Fruit fly (Drosophila melanogaster): Measurements from ENCODE around the gene CG11722.

- TF ChIP-seq CG11294 (GFP tag; IDR thresholded peaks at IDR 0.05) (no peak), OdsH (GFP tag; optimal IDR thresholded peaks at IDR 0.05) (no peak), Gug (GFP tag; IDR thresholded peaks at IDR 0.05) (no peak), Hr39 (GFP tag; optimal IDR thresholded peaks at IDR 0.05) (no peak), CG11902 (GFP tag; optimal IDR thresholded peaks at IDR 0.05) (no peak), Eip93F (GFP tag; optimal IDR thresholded peaks at IDR 0.05) (no peak), CG10669 (GFP tag; optimal IDR thresholded peaks at IDR 0.05) (no peak), acj6 (GFP tag; optimal IDR thresholded peaks at IDR 0.05) (no peak), CG4318 (GFP tag; optimal IDR thresholded peaks at IDR 0.05) (no peak), CG3032 (tag; optimal IDR thresholded peaks at IDR 0.05) (no peak)
Observed at dm6 chr3R:10068780-10069179, 23.4 kb upstream of the CG11722 start.

Measured in whole organism, prepupa.